Fruit fly (Drosophila melanogaster): Measurements from ENCODE around the gene Eig71Eg.

The Eig71Eg gene

DNA sequence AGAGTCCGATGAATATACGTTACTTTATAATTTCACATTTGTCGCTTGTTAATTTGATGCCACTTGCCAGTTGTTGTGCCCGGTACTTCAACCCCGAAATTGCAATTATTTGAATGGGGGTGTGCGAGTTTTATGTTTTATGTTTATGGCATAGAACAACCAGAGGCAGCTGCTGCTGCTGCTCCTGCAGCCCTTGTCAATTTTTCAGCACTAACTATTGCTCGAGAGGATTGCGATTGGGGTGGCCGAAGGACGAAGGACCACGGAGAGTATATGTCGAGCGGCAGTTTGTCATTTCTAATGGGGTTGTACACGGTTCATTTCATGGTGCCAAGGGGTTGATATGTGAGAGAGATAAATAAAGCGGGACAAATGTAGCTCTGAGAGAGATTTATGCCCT lies 33.3 kb upstream of the Eig71Eg start:
- no peak for TF ChIP-seq EcR (GFP tag; optimal IDR thresholded peaks at IDR 0.05)
- peak; percentile 11; the same call in 1 of the 3 replicates for TF ChIP-seq CG4496 (GFP tag; IDR thresholded peaks at IDR 0.05)

DNA sequence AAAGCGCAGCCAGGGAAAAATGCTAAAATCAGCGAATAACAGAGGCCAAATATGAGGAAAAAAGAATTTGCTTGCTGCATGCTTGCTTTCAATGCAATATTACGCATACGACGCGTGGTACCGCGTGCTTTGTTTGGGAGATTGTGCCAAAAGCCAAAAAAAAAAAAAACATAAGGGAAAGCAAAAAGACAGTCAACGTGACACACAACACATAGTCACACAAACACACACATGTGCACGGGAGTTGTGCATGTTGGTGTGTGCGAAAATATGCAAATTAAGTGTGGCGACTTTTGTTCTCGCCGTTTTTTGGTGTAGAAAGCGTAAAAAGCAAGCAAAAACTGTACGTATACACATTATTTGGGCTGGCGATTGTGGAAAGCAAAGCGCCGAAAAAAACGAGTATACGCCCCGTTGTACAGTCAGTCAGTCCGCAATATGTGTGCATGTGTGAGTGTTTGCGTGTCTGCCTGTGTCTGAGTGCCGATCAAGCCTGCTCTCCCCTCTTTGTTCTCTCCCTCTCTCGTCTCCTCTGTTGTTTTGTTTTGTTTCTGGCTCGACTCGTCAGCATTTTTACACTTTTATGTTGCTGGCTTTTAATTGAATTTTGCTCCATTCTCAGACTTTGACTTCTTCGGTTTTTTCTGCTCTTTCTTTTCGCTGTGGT lies 32.4 kb upstream of the Eig71Eg start:
- TF ChIP-seq D1 (tag; optimal IDR thresholded peaks at IDR 0.05) (no peak), CG4496 (GFP tag; IDR thresholded peaks at IDR 0.05) (peak; percentile 65; the same call in 2 of the 3 replicates)

DNA sequence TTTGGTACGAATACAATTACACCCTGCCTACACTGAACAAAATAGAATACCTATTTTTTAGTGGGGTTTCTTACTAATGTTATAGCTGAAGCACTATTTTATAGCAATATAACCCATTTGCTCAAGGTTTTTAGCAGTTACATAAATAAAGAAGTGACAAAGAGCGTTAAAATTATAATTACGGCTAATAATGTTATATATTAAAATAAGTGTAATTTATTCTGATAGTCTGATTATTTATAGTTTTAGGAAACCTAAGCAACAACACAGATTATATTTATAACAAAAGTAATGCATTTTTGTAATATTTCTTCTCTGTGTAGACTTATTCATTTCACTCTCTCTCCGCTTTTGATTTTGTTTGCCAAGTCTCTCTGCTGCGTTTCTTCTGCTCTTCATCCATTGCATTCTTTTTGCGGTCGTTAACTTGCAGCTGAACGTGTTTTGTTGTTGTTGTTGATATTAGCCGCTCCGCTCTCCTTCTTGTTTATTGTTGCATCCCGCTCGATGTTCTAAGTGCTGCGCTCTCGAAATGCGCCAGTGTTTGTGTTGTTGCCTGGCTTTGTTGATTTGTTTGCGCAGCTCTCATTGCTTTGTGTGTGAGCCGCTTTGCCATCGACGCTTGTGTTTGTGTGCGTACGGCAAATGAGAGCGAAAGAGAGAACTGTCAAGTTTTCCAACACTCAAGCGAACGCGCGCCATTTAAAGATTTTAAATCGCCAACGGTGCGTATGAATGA lies 31.6 kb upstream of the Eig71Eg start:
- TF ChIP-seq rn (GFP tag; IDR thresholded peaks at IDR 0.05), result peak; percentile 90
- peak; percentile 64 for TF ChIP-seq CG13204 (GFP tag; optimal IDR thresholded peaks at IDR 0.05)
- TF ChIP-seq Snoo (tag; optimal IDR thresholded peaks at IDR 0.05), result peak; percentile 96
- TF ChIP-seq fd96Ca (GFP tag; IDR thresholded peaks at IDR 0.05), result no peak; the same call in none of the 3 replicates
- TF ChIP-seq CG34367 (tag; optimal IDR thresholded peaks at IDR 0.05), result peak; percentile 90
- peak; percentile 93 for TF ChIP-seq D1 (tag; optimal IDR thresholded peaks at IDR 0.05)
- TF ChIP-seq CG8159 (tag; optimal IDR thresholded peaks at IDR 0.05), result peak; percentile 97
- TF ChIP-seq CG9948 (tag; optimal IDR thresholded peaks at IDR 0.05), result peak; percentile 98
- peak; percentile 78 for TF ChIP-seq Pif1B (GFP tag; optimal IDR thresholded peaks at IDR 0.05)
- TF ChIP-seq CG14655 (GFP tag; optimal IDR thresholded peaks at IDR 0.05), result peak; percentile 98
- peak; percentile 87 for TF ChIP-seq CG4496 (GFP tag; IDR thresholded peaks at IDR 0.05)
- TF ChIP-seq gl (tag; optimal IDR thresholded peaks at IDR 0.05), result peak; percentile 49
- no peak; the same call in none of the 2 replicates for TF ChIP-seq CG10348 (GFP tag; IDR thresholded peaks at IDR 0.05)
- peak; percentile 96 for TF ChIP-seq CG15710 (tag; optimal IDR thresholded peaks at IDR 0.05)
- TF ChIP-seq CG8301 (tag; optimal IDR thresholded peaks at IDR 0.05), result peak; percentile 98
- TF ChIP-seq Pif1A (GFP tag; optimal IDR thresholded peaks at IDR 0.05), result peak; percentile 62
- peak; percentile 96 for TF ChIP-seq CG32121 (GFP tag; IDR thresholded peaks at IDR 0.05)
- TF ChIP-seq CG17806 (tag; optimal IDR thresholded peaks at IDR 0.05), result peak; percentile 94
- TF ChIP-seq Ets98B (GFP tag; IDR thresholded peaks at IDR 0.05), result peak; percentile 74
- peak; percentile 97 for TF ChIP-seq EcR (GFP tag; optimal IDR thresholded peaks at IDR 0.05)
- peak; percentile 72 for TF ChIP-seq CG12605 (GFP tag; IDR thresholded peaks at IDR 0.05)

DNA sequence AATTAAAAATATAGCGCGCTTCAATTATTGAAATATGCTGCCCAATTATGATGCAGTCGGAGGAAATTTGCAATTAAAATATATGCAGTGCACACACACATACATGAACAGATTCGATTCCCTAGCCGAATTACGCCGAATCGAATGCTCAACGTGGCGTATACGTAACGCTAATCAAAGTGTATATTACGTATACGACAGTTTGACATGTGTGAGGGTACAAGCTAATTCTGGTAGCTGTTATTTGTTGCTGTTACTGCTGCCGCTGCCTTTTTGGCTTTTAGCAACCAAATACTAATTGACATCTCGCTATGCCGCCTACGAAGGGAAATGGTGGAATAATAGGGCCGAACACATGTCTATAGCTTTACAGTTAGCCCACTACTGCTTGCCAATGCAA lies 30.1 kb upstream of the Eig71Eg start:
- TF ChIP-seq D1 (tag; optimal IDR thresholded peaks at IDR 0.05) (no peak), CG8159 (tag; optimal IDR thresholded peaks at IDR 0.05) (no peak), CG17806 (tag; optimal IDR thresholded peaks at IDR 0.05) (no peak), CG10348 (GFP tag; IDR thresholded peaks at IDR 0.05) (no peak), Pif1A (GFP tag; optimal IDR thresholded peaks at IDR 0.05) (no peak), rn (GFP tag; IDR thresholded peaks at IDR 0.05) (no peak), fd96Ca (GFP tag; IDR thresholded peaks at IDR 0.05) (no peak), CG34367 (tag; optimal IDR thresholded peaks at IDR 0.05) (no peak), gl (tag; optimal IDR thresholded peaks at IDR 0.05) (no peak), CG14655 (GFP tag; optimal IDR thresholded peaks at IDR 0.05) (no peak), CG15710 (tag; optimal IDR thresholded peaks at IDR 0.05) (no peak), CG8301 (tag; optimal IDR thresholded peaks at IDR 0.05) (no peak), Snoo (tag; optimal IDR thresholded peaks at IDR 0.05) (no peak), CG32121 (GFP tag; IDR thresholded peaks at IDR 0.05) (no peak), Pif1B (GFP tag; optimal IDR thresholded peaks at IDR 0.05) (no peak)

DNA sequence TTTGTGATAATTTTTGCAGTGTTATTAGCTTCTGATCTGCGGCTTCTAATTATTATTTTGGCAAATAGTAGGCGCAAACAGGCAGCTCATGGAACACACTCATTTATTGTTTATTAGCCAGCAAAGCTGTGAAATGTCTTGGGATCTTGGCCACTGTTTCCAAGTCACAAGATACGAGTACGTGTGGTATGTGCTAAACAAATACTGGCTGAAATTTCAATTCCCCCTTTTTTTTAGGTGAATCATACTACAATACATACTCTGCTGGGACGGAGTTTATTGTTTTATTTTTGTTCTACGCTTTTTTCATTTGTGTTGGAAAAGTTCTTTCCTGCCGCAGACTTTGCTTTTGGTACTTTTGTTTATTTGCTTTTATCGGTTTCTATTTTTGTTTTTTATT lies 26.4 kb upstream of the Eig71Eg start:
- TF ChIP-seq fd96Ca (GFP tag; IDR thresholded peaks at IDR 0.05) (no peak), CG9948 (tag; optimal IDR thresholded peaks at IDR 0.05) (no peak), D1 (tag; optimal IDR thresholded peaks at IDR 0.05) (no peak), CG17806 (tag; optimal IDR thresholded peaks at IDR 0.05) (no peak), EcR (GFP tag; optimal IDR thresholded peaks at IDR 0.05) (no peak), CG8301 (tag; optimal IDR thresholded peaks at IDR 0.05) (no peak), rn (GFP tag; IDR thresholded peaks at IDR 0.05) (no peak), CG13204 (GFP tag; optimal IDR thresholded peaks at IDR 0.05) (no peak)

DNA sequence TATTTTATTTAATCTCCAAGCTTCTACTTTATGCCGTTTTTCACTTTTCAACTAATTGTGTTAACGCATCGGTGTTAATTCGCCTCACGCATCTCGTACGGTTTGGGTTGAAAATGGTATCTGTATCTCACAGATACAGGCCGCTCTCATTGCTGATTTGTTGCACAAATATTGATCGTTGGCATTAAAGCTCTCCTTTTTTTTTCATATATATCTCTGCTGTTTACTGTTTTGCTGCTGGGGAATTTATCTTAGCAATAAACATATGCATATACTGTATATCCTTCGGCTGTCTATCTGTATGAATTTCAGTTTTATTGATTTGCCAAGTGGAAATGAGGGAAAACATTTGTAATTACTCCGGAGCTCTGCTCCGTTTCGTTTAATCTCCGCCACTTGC lies 24.8 kb upstream of the Eig71Eg start:
- TF ChIP-seq CG34367 (tag; optimal IDR thresholded peaks at IDR 0.05) (no peak), Snoo (tag; optimal IDR thresholded peaks at IDR 0.05) (no peak)

Measured in whole organism, pupa.